Worm (Caenorhabditis elegans): ENCODE measurements around the gene col-139.

DNA sequence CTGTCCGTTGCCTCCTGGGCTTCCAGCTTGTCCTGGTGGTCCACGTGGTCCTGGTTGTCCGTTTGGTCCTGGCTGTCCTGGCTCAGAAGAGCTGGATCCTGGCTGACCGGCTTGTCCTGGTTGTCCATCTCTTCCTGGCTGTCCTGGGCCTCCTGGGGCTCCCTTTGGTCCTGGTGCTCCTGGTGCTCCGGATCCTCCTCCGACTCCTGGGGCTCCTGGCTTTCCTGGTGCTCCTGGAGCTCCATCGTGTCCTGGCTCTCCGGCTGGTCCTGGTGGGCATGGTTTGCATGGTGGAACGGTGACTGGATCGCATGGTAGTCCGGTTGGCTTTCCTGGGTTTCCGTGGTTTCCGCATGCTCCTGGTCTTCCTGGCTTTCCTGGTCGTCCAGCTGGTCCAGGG, 678 bp downstream of the col-139 start:
- no peak for TF ChIP-seq tbx-11 (GFP tag; IDR thresholded peaks at IDR 0.05)
- no peak for TF ChIP-seq aly-1 (tag; optimal IDR thresholded peaks at IDR 0.05)
- no peak for TF ChIP-seq pes-1 (GFP tag; IDR thresholded peaks at IDR 0.05)

Data from whole organism, early embryonic.